Fruit fly (Drosophila melanogaster) whole organism, embryonic: ENCODE data around the gene CG12814.

Experiments used
- Aef1 ChIP-seq: fragments of 200-800 bp; sonication (Bioruptor generic); IDR thresholded peaks from 3 replicates; pipeline ENCODE4 v1.3.6; 2022; ENCODE audit warnings: missing biosample characterization, missing genetic modification characterization
- CG10366 ChIP-seq: fragments of 200-800 bp; sonication (Bioruptor generic); IDR thresholded peaks from 2 replicates; pipeline ENCODE4 v1.3.6; 2022; ENCODE audit warnings: missing biosample characterization, missing genetic modification characterization
- CG11504 ChIP-seq: fragments of 200-800 bp; sonication (Bioruptor generic); optimal IDR thresholded peaks from 3 replicates; lab custom pipeline; 2019; ENCODE audit warnings: missing biosample characterization, mild to moderate bottlenecking, missing genetic modification characterization, moderate library complexity
- CG13296 ChIP-seq: fragments of 200-800 bp; sonication (Bioruptor generic); optimal IDR thresholded peaks from 3 replicates; lab custom pipeline; 2018; ENCODE audit warnings: missing biosample characterization, mild to moderate bottlenecking, missing genetic modification characterization
- CG17186 ChIP-seq: fragments of 200-800 bp; sonication (Bioruptor generic); optimal IDR thresholded peaks from 3 replicates; lab custom pipeline; 2017; ENCODE audit warnings: missing biosample characterization, missing genetic modification reagents, missing genetic modification characterization
- CG18262 ChIP-seq: fragments of 200-800 bp; optimal IDR thresholded peaks from 3 replicates; lab custom pipeline; 2019; ENCODE audit warnings: missing biosample characterization, mild to moderate bottlenecking, missing genetic modification characterization, moderate library complexity
- CG1832 ChIP-seq: fragments of 200-800 bp; sonication (Bioruptor generic); optimal IDR thresholded peaks from 2 replicates; lab custom pipeline; 2017; ENCODE audit warnings: missing biosample characterization, mild to moderate bottlenecking, missing genetic modification characterization, inconsistent platforms
- CG2678 ChIP-seq: fragments of 200-800 bp; sonication (Bioruptor generic); optimal IDR thresholded peaks from 3 replicates; lab custom pipeline; 2019; ENCODE audit warnings: missing biosample characterization, mild to moderate bottlenecking, missing genetic modification characterization, moderate library complexity
- CG30020 ChIP-seq: fragments of 200-800 bp; optimal IDR thresholded peaks from 2 replicates; lab custom pipeline; 2019; ENCODE audit warnings: missing biosample characterization, mild to moderate bottlenecking, missing genetic modification characterization, moderate library complexity
- CG32532 ChIP-seq: fragments of 200-800 bp; sonication (Bioruptor generic); IDR thresholded peaks from 2 replicates; pipeline ENCODE4 v1.3.6; 2022; ENCODE audit warnings: missing biosample characterization, missing genetic modification characterization
- CG4328 ChIP-seq: fragments of 200-800 bp; sonication (Bioruptor generic); optimal IDR thresholded peaks from 3 replicates; lab custom pipeline; 2017; ENCODE audit warnings: missing biosample characterization, missing genetic modification reagents, missing genetic modification characterization
- CG43689 ChIP-seq: fragments of 200-800 bp; sonication (Bioruptor generic); IDR thresholded peaks from 2 replicates; pipeline ENCODE4 v1.3.6; 2022; ENCODE audit warnings: missing biosample characterization, missing genetic modification characterization
- CG6254 ChIP-seq: fragments of 200-800 bp; sonication (Bioruptor generic); optimal IDR thresholded peaks from 3 replicates; lab custom pipeline; 2017; ENCODE audit warnings: mild to moderate bottlenecking, missing biosample characterization, missing genetic modification reagents, missing genetic modification characterization
- CG7357 ChIP-seq: fragments of 200-800 bp; sonication (Bioruptor generic); IDR thresholded peaks from 3 replicates; pipeline ENCODE4 v1.3.6; 2022; ENCODE audit warnings: missing biosample characterization, missing genetic modification characterization
- CG7839 ChIP-seq: fragments of 200-800 bp; sonication (Bioruptor generic); optimal IDR thresholded peaks from 3 replicates; lab custom pipeline; 2018; ENCODE audit warnings: missing biosample characterization, mild to moderate bottlenecking, missing genetic modification characterization, moderate library complexity
- CG8281 ChIP-seq: fragments of 200-800 bp; sonication (Bioruptor generic); optimal IDR thresholded peaks from 2 replicates; lab custom pipeline; 2018; ENCODE audit warnings: missing biosample characterization, mild to moderate bottlenecking, missing genetic modification characterization, moderate library complexity
- CG9727 ChIP-seq: fragments of 200-800 bp; sonication (Bioruptor generic); optimal IDR thresholded peaks from 3 replicates; lab custom pipeline; 2017; ENCODE audit warnings: missing biosample characterization, mild to moderate bottlenecking, missing genetic modification characterization
- D19A ChIP-seq: fragments of 200-800 bp; optimal IDR thresholded peaks from 3 replicates; lab custom pipeline; 2019; ENCODE audit warnings: missing biosample characterization, mild to moderate bottlenecking, missing genetic modification characterization, moderate library complexity
- Dll ChIP-seq: fragments of 200-800 bp; sonication (Bioruptor generic); IDR thresholded peaks from 4 replicates; pipeline ENCODE4 v1.3.6; 2022; ENCODE audit warnings: missing biosample characterization, missing genetic modification characterization; ENCODE audit not compliant: partially characterized antibody
- Drgx ChIP-seq: fragments of 200-800 bp; sonication (Bioruptor generic); IDR thresholded peaks from 2 replicates; pipeline ENCODE4 v1.3.6; 2022; ENCODE audit warnings: missing biosample characterization, missing genetic modification characterization
- ERR ChIP-seq: fragments of 200-800 bp; sonication (Bioruptor generic); optimal IDR thresholded peaks from 2 replicates; lab custom pipeline; 2016; ENCODE audit warnings: missing biosample characterization, missing genetic modification characterization
- HLHmδ ChIP-seq: fragments of 200-800 bp; sonication (Bioruptor generic); optimal IDR thresholded peaks from 2 replicates; lab custom pipeline; 2018; ENCODE audit warnings: missing biosample characterization, mild to moderate bottlenecking, missing genetic modification characterization, moderate library complexity
- Hand ChIP-seq: fragments of 200-800 bp; sonication (Bioruptor generic); optimal IDR thresholded peaks from 2 replicates; lab custom pipeline; 2017; ENCODE audit warnings: mild to moderate bottlenecking, missing biosample characterization, missing genetic modification reagents, missing genetic modification characterization
- Side ChIP-seq: fragments of 200-800 bp; sonication (Bioruptor generic); optimal IDR thresholded peaks from 2 replicates; lab custom pipeline; 2016; ENCODE audit warnings: missing biosample characterization, missing genetic modification characterization
- ase ChIP-seq: fragments of 200-800 bp; sonication (Bioruptor generic); IDR thresholded peaks from 3 replicates; pipeline ENCODE4 v1.3.6; 2022; ENCODE audit warnings: missing biosample characterization, missing genetic modification characterization
- bsh ChIP-seq, 2 experiments: fragments of 200-800 bp; sonication (Bioruptor generic); optimal IDR thresholded peaks; 2 replicates each; lab custom pipeline; 2017 to 2018; ENCODE audit warnings: mild to moderate bottlenecking in 2 of 2, missing biosample characterization in 2 of 2, missing genetic modification characterization in 2 of 2, moderate library complexity in 1 of 2
- caup ChIP-seq: fragments of 200-800 bp; sonication (Bioruptor generic); optimal IDR thresholded peaks from 3 replicates; lab custom pipeline; 2017; ENCODE audit warnings: missing biosample characterization, mild to moderate bottlenecking, missing genetic modification characterization, moderate library complexity; ENCODE audit not compliant: severe bottlenecking
- chif ChIP-seq, 2 experiments: fragments of 200-800 bp; sonication (Bioruptor generic); optimal IDR thresholded peaks; 3 replicates each; lab custom pipeline; 2016; ENCODE audit warnings: missing biosample characterization in 2 of 2, missing genetic modification characterization in 2 of 2
- chm ChIP-seq: fragments of 200-800 bp; sonication (Bioruptor generic); IDR thresholded peaks from 2 replicates; pipeline ENCODE4 v1.3.6; 2022; ENCODE audit warnings: missing biosample characterization, missing genetic modification characterization
- ci ChIP-seq: fragments of 200-800 bp; sonication (Bioruptor generic); IDR thresholded peaks from 3 replicates; pipeline ENCODE4 v1.3.6; 2022; ENCODE audit warnings: missing biosample characterization, missing genetic modification characterization
- corto ChIP-seq: fragments of 200-800 bp; sonication (Bioruptor generic); optimal IDR thresholded peaks from 2 replicates; lab custom pipeline; 2016; ENCODE audit warnings: missing biosample characterization, mild to moderate bottlenecking, missing genetic modification characterization, moderate library complexity
- dm ChIP-seq: fragments of 200-800 bp; sonication (Bioruptor generic); optimal IDR thresholded peaks from 3 replicates; lab custom pipeline; 2016; ENCODE audit warnings: missing biosample characterization, missing genetic modification characterization
- ems ChIP-seq: fragments of 200-800 bp; sonication (Bioruptor generic); optimal IDR thresholded peaks from 3 replicates; lab custom pipeline; 2016; ENCODE audit warnings: missing biosample characterization, missing genetic modification characterization
- eve ChIP-seq, 2 experiments: fragments of >200 bp; optimal IDR thresholded peaks; 2 replicates each; lab custom pipeline; 2017; ENCODE audit warnings: missing biosample characterization in 2 of 2, missing genetic modification characterization in 2 of 2
- fd96Cb ChIP-seq: fragments of 200-800 bp; sonication (Bioruptor generic); optimal IDR thresholded peaks from 2 replicates; lab custom pipeline; 2018; ENCODE audit warnings: missing biosample characterization, mild to moderate bottlenecking, missing genetic modification characterization, moderate library complexity
- gro ChIP-seq: fragments of 200-800 bp; sonication (Bioruptor generic); optimal IDR thresholded peaks from 2 replicates; lab custom pipeline; 2016; ENCODE audit warnings: missing biosample characterization, missing genetic modification characterization
- gt ChIP-seq: fragments of 200-800 bp; sonication (Bioruptor generic); IDR thresholded peaks from 2 replicates; pipeline ENCODE4 v1.3.6; 2022; ENCODE audit warnings: missing biosample characterization, missing genetic modification characterization
- hth ChIP-seq: fragments of >200 bp; optimal IDR thresholded peaks from 2 replicates; lab custom pipeline; 2017; ENCODE audit warnings: inconsistent platforms
- ind ChIP-seq: fragments of 200-800 bp; sonication (Bioruptor generic); optimal IDR thresholded peaks from 3 replicates; lab custom pipeline; 2016; ENCODE audit warnings: missing biosample characterization, missing genetic modification characterization
- inv ChIP-seq: fragments of 200-800 bp; sonication (Bioruptor generic); IDR thresholded peaks from 2 replicates; pipeline ENCODE4 v1.3.6; 2022; ENCODE audit warnings: missing biosample characterization, missing genetic modification characterization; ENCODE audit not compliant: partially characterized antibody
- ken ChIP-seq: fragments of 200-800 bp; sonication (Bioruptor generic); IDR thresholded peaks from 3 replicates; pipeline ENCODE4 v1.3.6; 2022; ENCODE audit warnings: missing biosample characterization, missing genetic modification characterization
- luna ChIP-seq: fragments of 200-800 bp; sonication (Bioruptor generic); optimal IDR thresholded peaks from 2 replicates; lab custom pipeline; 2016; ENCODE audit warnings: missing biosample characterization, missing genetic modification characterization
- mam ChIP-seq: fragments of 200-800 bp; sonication (Bioruptor generic); optimal IDR thresholded peaks from 3 replicates; lab custom pipeline; 2016; ENCODE audit warnings: missing biosample characterization, missing genetic modification characterization
- onecut ChIP-seq: fragments of 200-800 bp; sonication (Bioruptor generic); IDR thresholded peaks from 2 replicates; pipeline ENCODE4 v1.3.6; 2022; ENCODE audit warnings: missing biosample characterization, missing genetic modification characterization
- pros ChIP-seq: fragments of 200-800 bp; sonication (Bioruptor generic); optimal IDR thresholded peaks from 3 replicates; lab custom pipeline; 2019; ENCODE audit warnings: missing biosample characterization, mild to moderate bottlenecking, missing genetic modification characterization, moderate library complexity
- row ChIP-seq: fragments of 200-800 bp; sonication (Bioruptor generic); IDR thresholded peaks from 3 replicates; pipeline ENCODE4 v1.3.6; 2022; ENCODE audit warnings: missing biosample characterization, missing genetic modification characterization
- stwl ChIP-seq: fragments of 200-800 bp; sonication (Bioruptor generic); optimal IDR thresholded peaks from 3 replicates; lab custom pipeline; 2018; ENCODE audit warnings: missing biosample characterization, mild to moderate bottlenecking, missing genetic modification characterization, moderate library complexity
- trem ChIP-seq: fragments of 200-800 bp; optimal IDR thresholded peaks from 3 replicates; lab custom pipeline; 2019; ENCODE audit warnings: missing biosample characterization, mild to moderate bottlenecking, missing genetic modification characterization, moderate library complexity
- tup ChIP-seq: fragments of 200-800 bp; sonication (Bioruptor generic); optimal IDR thresholded peaks from 2 replicates; lab custom pipeline; 2016; ENCODE audit warnings: missing biosample characterization, mild to moderate bottlenecking, missing genetic modification characterization, moderate library complexity
- twi ChIP-seq: fragments of 200-800 bp; optimal IDR thresholded peaks from 2 replicates; lab custom pipeline; 2019; ENCODE audit warnings: missing biosample characterization, mild to moderate bottlenecking, missing genetic modification characterization, moderate library complexity
- zfh1 ChIP-seq: fragments of 200-800 bp; sonication (Bioruptor generic); IDR thresholded peaks from 3 replicates; pipeline ENCODE4 v1.3.6; 2022; ENCODE audit warnings: missing biosample characterization, missing genetic modification characterization

Gene CG12814

DNA sequence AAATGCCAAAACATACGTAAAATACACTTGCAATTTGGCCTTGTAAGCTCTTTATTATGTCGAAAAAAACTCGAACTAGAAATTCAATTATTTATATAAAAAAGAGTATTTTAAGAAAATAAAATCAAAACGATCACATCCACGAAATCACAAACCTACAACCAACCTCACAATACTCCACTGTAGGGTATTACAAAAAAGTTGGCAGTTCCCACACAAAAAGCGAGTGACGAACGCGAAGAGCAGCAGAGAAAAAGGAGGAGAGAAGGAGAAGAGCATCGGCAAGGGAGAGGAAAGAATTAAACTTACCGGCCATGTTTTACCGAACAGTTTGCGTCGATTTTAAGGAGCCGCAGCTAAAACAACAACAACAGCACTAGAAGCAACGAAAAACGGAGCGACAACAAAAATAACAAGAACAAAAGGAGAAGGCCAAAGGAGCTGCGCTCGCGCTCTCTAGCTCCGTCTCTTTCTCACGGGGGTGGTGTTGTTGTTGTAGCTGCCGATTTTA lies 56.4 kb downstream of the CG12814 start (continued):
- TF ChIP-seq CG43689 (GFP tag; lab: Robert Waterston, UW) (no peak), gro (GFP tag; lab: Kevin White, UChicago) (no peak), CG17186 (GFP tag; lab: Kevin White, UChicago) (no peak), ci (GFP tag; lab: Robert Waterston, UW) (peak; percentile 37; the same call in 1 of the 3 replicates), CG9727 (GFP tag; lab: Kevin White, UChicago) (no peak), D19A (peak; percentile 84), twi (no peak), bsh (GFP tag; optimal IDR thresholded peaks at IDR 0.05; lab: Kevin White, UChicago) (peak in 1 of 2 experiments; percentile 15), CG10366 (GFP tag; lab: Robert Waterston, UW) (no peak), chif (GFP tag; optimal IDR thresholded peaks at IDR 0.05; lab: Kevin White, UChicago) (no peak), CG7357 (no peak), CG1832 (GFP tag; lab: Kevin White, UChicago) (peak; percentile 69), ems (no peak), Aef1 (GFP tag; lab: Robert Waterston, UW) (no peak), hth (lab: Kevin White, UChicago) (no peak), ind (GFP tag; lab: Kevin White, UChicago) (peak; percentile 10), row (GFP tag; lab: Robert Waterston, UW) (peak; percentile 48; the same call in 2 of the 3 replicates), chm (GFP tag; lab: Robert Waterston, UW) (no peak), inv (no peak), Side (GFP tag; lab: Kevin White, UChicago) (no peak), CG2678 (peak; percentile 36), CG13296 (no peak), trem (tag; lab: Kevin White, UChicago) (peak; percentile 98), CG4328 (GFP tag; lab: Kevin White, UChicago) (no peak), ERR (GFP tag; lab: Kevin White, UChicago) (no peak), gt (GFP tag; lab: Robert Waterston, UW) (no peak), CG32532 (GFP tag; lab: Robert Waterston, UW) (0 out of 2 replicates have a peak, but pooled peaks have one; percentile 5), Drgx (GFP tag; lab: Robert Waterston, UW) (peak; percentile 47), CG18262 (tag; lab: Kevin White, UChicago) (peak; percentile 12), HLHmδ (no peak), mam (GFP tag; lab: Kevin White, UChicago) (no peak), Hand (no peak), eve (GFP tag; optimal IDR thresholded peaks at IDR 0.05; lab: Kevin White, UChicago) (peak in 1 of 2 experiments; percentile 55), CG30020 (tag; lab: Kevin White, UChicago) (no peak), tup (no peak), caup (GFP tag; lab: Kevin White, UChicago) (no peak), fd96Cb (tag; lab: Kevin White, UChicago) (no peak), Dll (GFP tag; lab: Robert Waterston, UW) (no peak), zfh1 (GFP tag; lab: Robert Waterston, UW) (no peak), ken (GFP tag; lab: Robert Waterston, UW) (no peak), CG8281 (no peak), dm (GFP tag; lab: Kevin White, UChicago) (no peak), ase (GFP tag; lab: Robert Waterston, UW) (no peak), corto (no peak), CG7839 (tag; lab: Kevin White, UChicago) (no peak), onecut (GFP tag; lab: Robert Waterston, UW) (no peak), pros (peak; percentile 93), luna (GFP tag; lab: Kevin White, UChicago) (no peak), stwl (peak; percentile 26), CG6254 (GFP tag; lab: Kevin White, UChicago) (no peak), CG11504 (tag; lab: Kevin White, UChicago) (peak; percentile 35)
